Fruit fly (Drosophila melanogaster) whole organism, embryonic: Measurements from ENCODE around the gene CG7065.

Experiments used
- CG12744 ChIP-seq: fragments of 200-800 bp; sonication (Bioruptor generic); optimal IDR thresholded peaks from 2 replicates; lab custom pipeline; 2016; ENCODE audit warnings: missing biosample characterization, missing genetic modification characterization
- CG13287 ChIP-seq: fragments of 200-800 bp; sonication (Bioruptor generic); IDR thresholded peaks from 2 replicates; pipeline ENCODE4 v1.3.6; 2022; ENCODE audit warnings: missing biosample characterization, missing genetic modification characterization; ENCODE audit not compliant: partially characterized antibody
- CG2678 ChIP-seq: fragments of 200-800 bp; sonication (Bioruptor generic); optimal IDR thresholded peaks from 3 replicates; lab custom pipeline; 2019; ENCODE audit warnings: missing biosample characterization, mild to moderate bottlenecking, missing genetic modification characterization, moderate library complexity
- Lpt ChIP-seq: fragments of >200 bp; optimal IDR thresholded peaks from 2 replicates; lab custom pipeline; 2018; ENCODE audit warnings: missing biosample characterization, missing genetic modification characterization
- ash1 ChIP-seq: fragments of 200-800 bp; sonication (Bioruptor generic); optimal IDR thresholded peaks from 2 replicates; lab custom pipeline; 2018; ENCODE audit warnings: missing biosample characterization, mild to moderate bottlenecking, missing genetic modification characterization
- ems ChIP-seq: fragments of 200-800 bp; sonication (Bioruptor generic); optimal IDR thresholded peaks from 3 replicates; lab custom pipeline; 2016; ENCODE audit warnings: missing biosample characterization, missing genetic modification characterization
- kay ChIP-seq: fragments of 200-800 bp; sonication (Bioruptor generic); optimal IDR thresholded peaks from 2 replicates; lab custom pipeline; 2016; ENCODE audit warnings: missing biosample characterization, missing genetic modification characterization

- TF ChIP-seq ems (GFP tag; lab: Kevin White, UChicago): no peak
- TF ChIP-seq CG12744: no peak
- no peak for TF ChIP-seq kay
- no peak for TF ChIP-seq ash1 (GFP tag; lab: Kevin White, UChicago)
- no peak for TF ChIP-seq CG13287
- TF ChIP-seq CG2678 (tag; lab: Kevin White, UChicago): no peak
- TF ChIP-seq Lpt (GFP tag; lab: Kevin White, UChicago): no peak
Measured at dm6 chrX:9117831-9118230, 24.5 kb upstream of the CG7065 start.
